Worm (Caenorhabditis elegans): ENCODE results near the gene ncx-6.

- TF ChIP-seq ceh-36 (tag; optimal IDR thresholded peaks at IDR 0.05) (no peak), ama-1 (optimal IDR thresholded peaks at IDR 0.05) (no peak), F13C5.2 (tag; optimal IDR thresholded peaks at IDR 0.05) (no peak), tbx-37 (GFP tag; conservative IDR thresholded peaks at IDR 0.05) (no peak), aly-1 (tag; optimal IDR thresholded peaks at IDR 0.05) (no peak), flt-1 (GFP tag; IDR thresholded peaks at IDR 0.05) (no peak), ets-7 (tag; optimal IDR thresholded peaks at IDR 0.05) (no peak), hmg-4 (GFP tag; optimal IDR thresholded peaks at IDR 0.05) (no peak), tbx-11 (GFP tag; IDR thresholded peaks at IDR 0.05) (no peak), tra-4 (tag; optimal IDR thresholded peaks at IDR 0.05) (no peak), scrt-1 (GFP tag; IDR thresholded peaks at IDR 0.05) (no peak)
Measured at ce11 chrIII:9661119-9661518, 52.6 kb downstream of the ncx-6 start.
